Worm (Caenorhabditis elegans) whole organism, young adult: ENCODE measurements around the gene F28B4.4.
A peak's percentile ranks its signal among the peaks of the same experiment; 100 is the strongest.

Experiments used
- B0019.2 ChIP-seq: fragments of 200-800 bp; sonication (Bioruptor generic); conservative IDR thresholded peaks from 2 replicates; pipeline ENCODE4 v1.3.6; 2022; ENCODE audit warnings: missing genetic modification reagents, missing genetic modification characterization, missing compliant biosample characterization
- F37B4.10 ChIP-seq: fragments of 200-800 bp; sonication (Bioruptor generic); IDR thresholded peaks from 2 replicates; pipeline ENCODE4 v1.3.6; 2022; ENCODE audit warnings: missing genetic modification characterization, missing compliant biosample characterization
- F57A8.1 ChIP-seq: fragments of 200-800 bp; sonication (Bioruptor generic); optimal IDR thresholded peaks from 2 replicates; lab custom pipeline; 2018; ENCODE audit warnings: mild to moderate bottlenecking, missing genetic modification characterization, moderate library complexity, missing compliant biosample characterization
- T26A5.8 ChIP-seq: sonication (generic microtip); optimal IDR thresholded peaks from 2 replicates; lab custom pipeline; 2016; ENCODE audit warnings: missing genetic modification characterization, missing compliant biosample characterization
- ZK185.1 ChIP-seq: sonication (generic microtip); optimal IDR thresholded peaks from 2 replicates; lab custom pipeline; 2016; ENCODE audit warnings: mild to moderate bottlenecking, missing genetic modification characterization, missing compliant biosample characterization; ENCODE audit not compliant: poor library complexity, severe bottlenecking
- aptf-3 ChIP-seq: fragments of 200-800 bp; sonication (Bioruptor generic); IDR thresholded peaks from 2 replicates; pipeline ENCODE4 v1.3.6; 2022; ENCODE audit warnings: missing genetic modification characterization, missing compliant biosample characterization
- attf-3 ChIP-seq: fragments of 200-800 bp; sonication (Bioruptor generic); conservative IDR thresholded peaks from 2 replicates; pipeline ENCODE4 v1.3.6; 2022; ENCODE audit warnings: missing genetic modification reagents, missing genetic modification characterization, missing compliant biosample characterization
- bed-1 ChIP-seq: fragments of 200-800 bp; sonication (Bioruptor generic); IDR thresholded peaks from 2 replicates; pipeline ENCODE4 v1.3.6; 2022; ENCODE audit warnings: missing genetic modification reagents, missing genetic modification characterization, missing compliant biosample characterization
- cebp-2 ChIP-seq: fragments of 200-800 bp; sonication (Bioruptor generic); IDR thresholded peaks from 2 replicates; pipeline ENCODE4 v1.3.6; 2022; ENCODE audit warnings: missing genetic modification characterization, missing compliant biosample characterization
- ceh-27 ChIP-seq: fragments of 200-800 bp; sonication (Bioruptor generic); optimal IDR thresholded peaks from 2 replicates; lab custom pipeline; 2018; ENCODE audit warnings: mild to moderate bottlenecking, missing genetic modification characterization, moderate library complexity, missing compliant biosample characterization
- ceh-91 ChIP-seq: fragments of 200-800 bp; sonication (Bioruptor generic); IDR thresholded peaks from 2 replicates; pipeline ENCODE4 v1.3.6; 2022; ENCODE audit warnings: missing genetic modification reagents, missing genetic modification characterization, missing compliant biosample characterization
- dox-1 ChIP-seq: fragments of 200-800 bp; sonication (Bioruptor generic); IDR thresholded peaks from 2 replicates; pipeline ENCODE4 v1.3.6; 2022; ENCODE audit warnings: missing genetic modification reagents, missing genetic modification characterization, missing compliant biosample characterization
- efl-1 ChIP-seq: fragments of 150-350 bp; optimal IDR thresholded peaks from 2 replicates; lab custom pipeline; 2014; ENCODE audit warnings: missing biosample characterization, missing genetic modification reagents, missing genetic modification characterization
- egrh-3 ChIP-seq: fragments of 200-800 bp; sonication (Bioruptor generic); IDR thresholded peaks from 2 replicates; pipeline ENCODE4 v1.3.6; 2022; ENCODE audit warnings: missing genetic modification reagents, missing genetic modification characterization, missing compliant biosample characterization
- ekl-4 ChIP-seq: fragments of 200-800 bp; sonication (Bioruptor generic); IDR thresholded peaks from 2 replicates; pipeline ENCODE4 v1.3.6; 2022; ENCODE audit warnings: missing genetic modification reagents, missing genetic modification characterization, missing compliant biosample characterization
- ets-4 ChIP-seq: fragments of 200-800 bp; sonication (Bioruptor generic); optimal IDR thresholded peaks from 2 replicates; lab custom pipeline; 2018; ENCODE audit warnings: mild to moderate bottlenecking, missing genetic modification characterization, missing compliant biosample characterization
- him-1 ChIP-seq: sonication (generic microtip); optimal IDR thresholded peaks from 2 replicates; lab custom pipeline; 2016; ENCODE audit warnings: missing genotype, missing genetic modification reagents, missing genetic modification characterization, missing compliant biosample characterization
- hrde-1 ChIP-seq: sonication (generic microtip); optimal IDR thresholded peaks from 2 replicates; lab custom pipeline; 2016; ENCODE audit warnings: missing genetic modification characterization, mild to moderate bottlenecking, missing compliant biosample characterization, moderate library complexity, missing genotype, missing genetic modification reagents, borderline replicate concordance
- hsf-1 ChIP-seq: fragments of 200-800 bp; sonication (Bioruptor generic); IDR thresholded peaks from 2 replicates; pipeline ENCODE4 v1.3.6; 2022; ENCODE audit warnings: missing genetic modification reagents, missing genetic modification characterization, missing compliant biosample characterization
- let-607 ChIP-seq, 2 experiments: fragments of 200-800 bp in 1 of 2; sonication (Bioruptor generic) in 1 of 2; sonication (generic microtip) in 1 of 2; optimal IDR thresholded peaks; 2 replicates each; lab custom pipeline; 2016 to 2018; ENCODE audit warnings: mild to moderate bottlenecking in 2 of 2, missing compliant biosample characterization in 2 of 2, missing genetic modification characterization in 2 of 2, moderate library complexity in 2 of 2, missing genotype in 1 of 2
- lin-40 ChIP-seq: sonication (generic microtip); optimal IDR thresholded peaks from 2 replicates; lab custom pipeline; 2016; ENCODE audit warnings: missing genetic modification characterization, mild to moderate bottlenecking, missing compliant biosample characterization, missing genotype, missing genetic modification reagents
- madf-6 ChIP-seq: fragments of 200-800 bp; sonication (Bioruptor generic); IDR thresholded peaks from 2 replicates; pipeline ENCODE4 v1.3.6; 2022; ENCODE audit warnings: missing genetic modification reagents, missing genetic modification characterization, missing compliant biosample characterization
- mxl-1 ChIP-seq: sonication (generic microtip); optimal IDR thresholded peaks from 2 replicates; lab custom pipeline; 2016; ENCODE audit warnings: missing genetic modification characterization, missing compliant biosample characterization
- nfya-1 ChIP-seq: sonication (generic microtip); optimal IDR thresholded peaks from 2 replicates; lab custom pipeline; 2017; ENCODE audit warnings: antibody characterized with exemption, missing compliant biosample characterization, missing genetic modification characterization, borderline replicate concordance; ENCODE audit not compliant: insufficient read depth
- nhr-80 ChIP-seq: sonication (generic microtip); optimal IDR thresholded peaks from 2 replicates; lab custom pipeline; 2016; ENCODE audit warnings: missing genetic modification characterization, missing compliant biosample characterization
- rcor-1 ChIP-seq: fragments of 200-800 bp; sonication (Bioruptor generic); IDR thresholded peaks from 2 replicates; pipeline ENCODE4 v1.3.6; 2022; ENCODE audit warnings: missing genetic modification reagents, missing genetic modification characterization, missing compliant biosample characterization
- repo-1 ChIP-seq: sonication (generic microtip); optimal IDR thresholded peaks from 2 replicates; lab custom pipeline; 2017; ENCODE audit warnings: mild to moderate bottlenecking, missing genetic modification characterization, missing compliant biosample characterization
- snpc-1.1 ChIP-seq: sonication (generic microtip); optimal IDR thresholded peaks from 2 replicates; lab custom pipeline; 2017; ENCODE audit warnings: missing genetic modification characterization, mild to moderate bottlenecking, missing compliant biosample characterization, antibody characterized with exemption, moderate library complexity, missing genotype, missing genetic modification reagents; ENCODE audit not compliant: insufficient read depth
- snpc-1.3 ChIP-seq: sonication (generic microtip); optimal IDR thresholded peaks from 2 replicates; lab custom pipeline; 2017; ENCODE audit warnings: missing genetic modification characterization, mild to moderate bottlenecking, missing compliant biosample characterization, antibody characterized with exemption, moderate library complexity, missing genotype, missing genetic modification reagents; ENCODE audit not compliant: insufficient read depth
- tbp1 ChIP-seq: fragments of 200-800 bp; sonication (Bioruptor generic); optimal IDR thresholded peaks from 2 replicates; lab custom pipeline; 2018; ENCODE audit warnings: mild to moderate bottlenecking, missing genetic modification characterization, missing compliant biosample characterization
- tlf-1 ChIP-seq: fragments of 200-800 bp; sonication (Bioruptor generic); optimal IDR thresholded peaks from 2 replicates; lab custom pipeline; 2018; ENCODE audit warnings: mild to moderate bottlenecking, missing genetic modification characterization, missing compliant biosample characterization
- xnd-1 ChIP-seq: sonication (generic microtip); optimal IDR thresholded peaks from 2 replicates; lab custom pipeline; 2016; ENCODE audit warnings: missing genotype, missing genetic modification reagents, missing genetic modification characterization, missing compliant biosample characterization
- ztf-25 ChIP-seq: fragments of 200-800 bp; sonication (Bioruptor generic); IDR thresholded peaks from 2 replicates; pipeline ENCODE4 v1.3.6; 2022; ENCODE audit warnings: missing genetic modification reagents, missing genetic modification characterization, missing compliant biosample characterization
- ztf-6 ChIP-seq: fragments of 200-800 bp; sonication (Bioruptor generic); IDR thresholded peaks from 2 replicates; pipeline ENCODE4 v1.3.6; 2022; ENCODE audit warnings: missing genetic modification reagents, missing genetic modification characterization, missing compliant biosample characterization

The F28B4.4 gene

DNA sequence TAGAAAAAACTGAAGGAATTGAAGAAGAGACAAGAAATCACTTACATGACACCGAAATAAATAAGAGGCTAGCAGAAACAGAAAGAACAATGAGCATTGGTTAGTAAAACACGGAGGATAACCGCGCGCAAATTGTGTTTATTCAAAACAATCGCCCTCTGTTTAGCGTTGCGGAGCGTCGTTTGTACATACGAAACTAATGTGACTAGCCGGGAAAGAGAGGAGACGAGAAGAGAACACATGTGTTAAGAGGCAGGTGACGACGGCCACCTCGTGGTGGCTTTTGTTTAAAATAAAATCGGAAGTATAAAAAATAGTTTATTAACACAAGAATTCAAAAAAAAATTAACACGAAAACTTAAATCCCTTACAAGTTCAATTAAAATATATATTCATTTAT is 36.4 kb upstream of the F28B4.4 start, which contains the start of gene F40F4.7 (continued):
- TF ChIP-seq attf-3 (peak; percentile 91), tbp1 (GFP tag; lab: Kevin White, UChicago) (peak; percentile 3), rcor-1 (no peak), ceh-91 (GFP tag; lab: Robert Waterston, UW) (no peak), B0019.2 (GFP tag; lab: Robert Waterston, UW) (no peak), F57A8.1 (GFP tag; lab: Kevin White, UChicago) (no peak)
- TF ChIP-seq, all 124 proteins: peak for 16

ce11 chrX:3244402-3244801 is 35.0 kb upstream of the F28B4.4 start:
- no peak for TF ChIP-seq madf-6 (GFP tag; lab: Robert Waterston, UW)
- TF ChIP-seq egrh-3, result no peak
- TF ChIP-seq nhr-80 (tag; lab: Kevin White, UChicago), result peak; percentile 18

DNA sequence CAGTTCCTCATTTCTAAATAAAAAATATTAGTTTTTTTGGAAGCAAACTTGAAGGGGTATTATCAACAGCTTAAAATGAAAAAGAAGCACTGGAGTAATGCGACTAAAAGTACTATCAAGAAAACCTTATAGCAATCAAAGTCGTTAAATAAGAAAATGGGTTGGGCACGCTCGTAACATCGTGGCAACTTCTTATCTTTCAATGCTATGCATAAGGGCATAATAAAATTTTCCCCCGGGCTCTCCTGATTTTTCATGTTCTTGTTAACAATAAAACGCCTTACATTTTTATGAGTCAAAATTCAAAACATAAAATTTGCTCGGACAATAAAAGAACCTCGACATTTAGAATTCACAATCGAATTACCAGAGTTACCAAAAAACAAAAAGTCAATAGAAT is 34.2 kb upstream of the F28B4.4 start, which contains the start of gene irg-7:
Gene irg-7, minus strand, starts transcription at position 23 of the 400 bp plus-strand sequence.
- peak; percentile 21 for TF ChIP-seq nhr-80 (tag; lab: Kevin White, UChicago)
- no peak for TF ChIP-seq tlf-1 (GFP tag; lab: Kevin White, UChicago)
- no peak for TF ChIP-seq ekl-4 (GFP tag; lab: Robert Waterston, UW)
- TF ChIP-seq ztf-25 (GFP tag; lab: Robert Waterston, UW), result no peak

- peak; percentile 96 for TF ChIP-seq nhr-80 (tag; lab: Kevin White, UChicago)
- peak; percentile 78 for TF ChIP-seq repo-1 (tag; lab: Kevin White, UChicago)
- peak; percentile 54 for TF ChIP-seq ets-4
- 0 out of 2 replicates have a peak, but pooled peaks have one; percentile 27 for TF ChIP-seq dox-1
- no peak for TF ChIP-seq mxl-1 (tag; lab: Kevin White, UChicago)
Observed at ce11 chrX:3235358-3235816, 26.0 kb upstream of the F28B4.4 start, which contains the start of gene F28B4.3. Gene F28B4.3 (minus strand): TSS chrX:3235408.

- TF ChIP-seq hrde-1 (tag; lab: Kevin White, UChicago), result no peak
- no peak for TF ChIP-seq ztf-25 (GFP tag; lab: Robert Waterston, UW)
- TF ChIP-seq hsf-1 (GFP tag; lab: Robert Waterston, UW), result no peak
- TF ChIP-seq mxl-1 (tag; lab: Kevin White, UChicago), result no peak
- TF ChIP-seq aptf-3 (GFP tag; lab: Robert Waterston, UW), result no peak
- no peak for TF ChIP-seq nfya-1 (tag; lab: Kevin White, UChicago)
- no peak for TF ChIP-seq snpc-1.1 (tag; lab: Kevin White, UChicago)
- no peak for TF ChIP-seq snpc-1.3 (tag; lab: Kevin White, UChicago)
- TF ChIP-seq efl-1 (GFP tag; lab: Kevin White, UChicago), result no peak
- no peak for TF ChIP-seq let-607 (tag; optimal IDR thresholded peaks at IDR 0.05; lab: Kevin White, UChicago)
- TF ChIP-seq him-1 (tag; lab: Kevin White, UChicago), result no peak
- TF ChIP-seq bed-1 (GFP tag; lab: Robert Waterston, UW), result no peak
- no peak for TF ChIP-seq T26A5.8 (tag; lab: Kevin White, UChicago)
- TF ChIP-seq cebp-2 (GFP tag; lab: Robert Waterston, UW), result no peak
- TF ChIP-seq xnd-1 (tag; lab: Kevin White, UChicago), result no peak
- no peak for TF ChIP-seq F37B4.10 (GFP tag; lab: Robert Waterston, UW)
- no peak for TF ChIP-seq ceh-27 (GFP tag; lab: Kevin White, UChicago)
- no peak for TF ChIP-seq ZK185.1 (tag; lab: Kevin White, UChicago)
- TF ChIP-seq lin-40 (tag; lab: Kevin White, UChicago), result no peak
- no peak for TF ChIP-seq ztf-6
Observed at ce11 chrX:3230575-3230974, 21.2 kb upstream of the F28B4.4 start.
